Worm (Caenorhabditis elegans) whole organism, midembryonic: ENCODE results near the gene anoh-2.

ENCODE experiments used
- T22C8.4 ChIP-seq: fragments of 200-800 bp; sonication (Bioruptor generic); IDR thresholded peaks from 2 replicates; pipeline ENCODE4 v1.3.6; 2022; ENCODE audit warnings: missing genetic modification characterization, missing compliant biosample characterization
- flt-1 ChIP-seq: fragments of 200-800 bp; sonication (Bioruptor generic); IDR thresholded peaks from 2 replicates; pipeline ENCODE4 v1.3.6; 2022; ENCODE audit warnings: missing genetic modification characterization, missing compliant biosample characterization
- klf-2 ChIP-seq: fragments of 200-800 bp; sonication (Bioruptor generic); conservative IDR thresholded peaks from 2 replicates; pipeline ENCODE4 v1.3.6; 2022; ENCODE audit warnings: missing genetic modification reagents, missing genetic modification characterization, missing compliant biosample characterization
- med-1 ChIP-seq: sonication (generic microtip); optimal IDR thresholded peaks from 2 replicates; lab custom pipeline; 2017; ENCODE audit warnings: missing genetic modification characterization, mild to moderate bottlenecking, missing compliant biosample characterization, antibody characterized with exemption, missing genetic modification reagents; ENCODE audit not compliant: insufficient read depth
- ref-1 ChIP-seq: fragments of 200-800 bp; sonication (Bioruptor generic); conservative IDR thresholded peaks from 2 replicates; pipeline ENCODE4 v1.3.6; 2022; ENCODE audit warnings: missing genetic modification reagents, missing genetic modification characterization, missing compliant biosample characterization
- tab-1 ChIP-seq: fragments of 200-800 bp; sonication (Bioruptor generic); IDR thresholded peaks from 2 replicates; pipeline ENCODE4 v1.3.6; 2022; ENCODE audit warnings: missing genetic modification characterization, missing compliant biosample characterization
- ztf-23 ChIP-seq: fragments of 200-800 bp; sonication (Bioruptor generic); IDR thresholded peaks from 2 replicates; pipeline ENCODE4 v1.3.6; 2022; ENCODE audit warnings: missing genetic modification reagents, missing genetic modification characterization, missing compliant biosample characterization

DNA sequence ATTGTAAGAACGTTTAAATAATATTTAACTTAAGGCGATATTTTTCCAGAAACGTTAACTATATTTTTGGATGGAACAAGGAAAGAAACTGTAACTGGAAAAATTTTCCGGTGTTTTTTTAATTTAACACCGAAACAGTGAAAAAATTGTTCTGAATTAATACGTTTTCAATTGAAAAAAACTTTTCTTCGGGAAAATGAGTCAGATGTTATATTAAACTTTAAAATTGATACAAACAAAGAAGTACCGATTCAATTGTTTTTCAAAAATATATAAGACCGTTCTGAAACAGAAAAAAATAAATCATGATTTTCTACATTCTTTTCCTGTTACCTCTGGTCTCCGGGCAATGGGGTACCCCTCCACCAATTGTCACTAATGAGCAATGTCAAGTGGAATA lies 23.3 kb upstream of the anoh-2 start, which contains the start of gene ule-2:
- TF ChIP-seq ref-1 (GFP tag; lab: Robert Waterston, UW) = no peak
- TF ChIP-seq flt-1 (GFP tag; lab: Robert Waterston, UW) = no peak
- no peak for TF ChIP-seq med-1 (GFP tag; lab: Kevin White, UChicago)
- no peak for TF ChIP-seq ztf-23 (GFP tag; lab: Robert Waterston, UW)
- TF ChIP-seq tab-1 (GFP tag; lab: Robert Waterston, UW) = no peak
- no peak for TF ChIP-seq klf-2 (GFP tag; lab: Robert Waterston, UW)
- TF ChIP-seq T22C8.4 = no peak
